Worm (Caenorhabditis elegans) whole organism, L4/young adult: Measurements from ENCODE around the gene rsu-1.
"Not testable (repeated sequence)": the region's sequence is repeated elsewhere in the genome, so short reads cannot be mapped to it uniquely, and the experiment has no call there.

Experiments used
- W03F9.2 ChIP-seq: fragments of 150-350 bp; optimal IDR thresholded peaks from 2 replicates; lab custom pipeline; 2014; ENCODE audit warnings: missing biosample characterization, missing genetic modification characterization
- dao-5 ChIP-seq: sonication (generic microtip); optimal IDR thresholded peaks from 2 replicates; lab custom pipeline; 2016; ENCODE audit warnings: missing genotype, missing genetic modification characterization, moderate library complexity, missing compliant biosample characterization
- him-1 ChIP-seq: sonication (generic microtip); optimal IDR thresholded peaks from 2 replicates; lab custom pipeline; 2016; ENCODE audit warnings: missing genotype, missing genetic modification reagents, missing genetic modification characterization, missing compliant biosample characterization

- not testable (repeated sequence) for TF ChIP-seq dao-5; him-1 (tag; lab: Kevin White, UChicago); W03F9.2 (tag; lab: Kevin White, UChicago)
Observed at ce11 chrIII:3454045-3454444, 17.8 kb upstream of the rsu-1 start, which contains the start of gene C34C12.1.
